Worm (Caenorhabditis elegans) whole organism, late embryonic: ENCODE measurements around the gene fbxc-40.
"Not testable (repeated sequence)": the region's sequence is repeated elsewhere in the genome, so short reads cannot be mapped to it uniquely, and the experiment has no call there.

ENCODE experiments used
- C08G9.2 ChIP-seq: sonication (generic microtip); optimal IDR thresholded peaks from 2 replicates; lab custom pipeline; 2016; ENCODE audit warnings: mild to moderate bottlenecking, missing genetic modification characterization, moderate library complexity, missing compliant biosample characterization
- C38D4.7 ChIP-seq: fragments of 200-800 bp; sonication (Bioruptor generic); optimal IDR thresholded peaks from 2 replicates; lab custom pipeline; 2018; ENCODE audit warnings: mild to moderate bottlenecking, missing genetic modification characterization, moderate library complexity, missing compliant biosample characterization
- F13H6.1 ChIP-seq: sonication (generic microtip); optimal IDR thresholded peaks from 2 replicates; lab custom pipeline; 2016; ENCODE audit warnings: missing genetic modification characterization, missing compliant biosample characterization
- K09A11.1 ChIP-seq: sonication (generic microtip); optimal IDR thresholded peaks from 2 replicates; lab custom pipeline; 2017; ENCODE audit warnings: antibody characterized with exemption, mild to moderate bottlenecking, missing genetic modification characterization, missing compliant biosample characterization; ENCODE audit not compliant: insufficient read depth
- T23F11.4 ChIP-seq: fragments of 200-800 bp; sonication (Bioruptor generic); optimal IDR thresholded peaks from 2 replicates; lab custom pipeline; 2018; ENCODE audit warnings: mild to moderate bottlenecking, missing genetic modification characterization, missing compliant biosample characterization
- ceh-14 ChIP-seq: sonication (generic microtip); optimal IDR thresholded peaks from 2 replicates; lab custom pipeline; 2016; ENCODE audit warnings: missing genotype, missing genetic modification characterization, missing compliant biosample characterization
- ceh-19 ChIP-seq: fragments of 200-800 bp; sonication (Bioruptor generic); optimal IDR thresholded peaks from 2 replicates; lab custom pipeline; 2018; ENCODE audit warnings: mild to moderate bottlenecking, missing genetic modification characterization, missing compliant biosample characterization
- ceh-2 ChIP-seq: sonication (generic microtip); optimal IDR thresholded peaks from 2 replicates; lab custom pipeline; 2016; ENCODE audit warnings: missing genotype, missing genetic modification characterization, missing compliant biosample characterization
- ceh-22 ChIP-seq: sonication (generic microtip); optimal IDR thresholded peaks from 2 replicates; lab custom pipeline; 2017; ENCODE audit warnings: missing biosample characterization, missing genetic modification characterization
- ceh-34 ChIP-seq: sonication (generic microtip); optimal IDR thresholded peaks from 2 replicates; lab custom pipeline; 2016; ENCODE audit warnings: mild to moderate bottlenecking, missing genetic modification characterization, missing compliant biosample characterization
- ceh-48 ChIP-seq: sonication (generic microtip); optimal IDR thresholded peaks from 2 replicates; lab custom pipeline; 2016; ENCODE audit warnings: missing genetic modification characterization, inconsistent platforms, missing compliant biosample characterization
- ceh-6 ChIP-seq: fragments of 200-800 bp; sonication (Bioruptor generic); optimal IDR thresholded peaks from 2 replicates; lab custom pipeline; 2018; ENCODE audit warnings: mild to moderate bottlenecking, missing genetic modification characterization, missing compliant biosample characterization
- ceh-9 ChIP-seq: sonication (generic microtip); optimal IDR thresholded peaks from 2 replicates; lab custom pipeline; 2016; ENCODE audit warnings: mild to moderate bottlenecking, missing genetic modification characterization, inconsistent platforms, missing compliant biosample characterization
- elt-2 ChIP-seq: sonication (generic microtip); optimal IDR thresholded peaks from 2 replicates; lab custom pipeline; 2016; ENCODE audit warnings: missing genetic modification reagents, missing genetic modification characterization, missing compliant biosample characterization
- ets-4 ChIP-seq: sonication (generic microtip); optimal IDR thresholded peaks from 2 replicates; lab custom pipeline; 2016; ENCODE audit warnings: missing genetic modification characterization, missing compliant biosample characterization
- eyg-1 ChIP-seq: sonication (generic microtip); optimal IDR thresholded peaks from 2 replicates; lab custom pipeline; 2016; ENCODE audit warnings: missing genotype, missing genetic modification characterization, missing compliant biosample characterization
- fkh-10 ChIP-seq: fragments of 150-350 bp; optimal IDR thresholded peaks from 2 replicates; lab custom pipeline; 2014; ENCODE audit warnings: missing biosample characterization, missing genetic modification reagents, missing genetic modification characterization
- hlh-13 ChIP-seq: fragments of 200-800 bp; sonication (Bioruptor generic); optimal IDR thresholded peaks from 2 replicates; lab custom pipeline; 2018; ENCODE audit warnings: mild to moderate bottlenecking, missing genetic modification characterization, missing compliant biosample characterization
- hlh-15 ChIP-seq: sonication (generic microtip); optimal IDR thresholded peaks from 2 replicates; lab custom pipeline; 2016; ENCODE audit warnings: missing genetic modification characterization, missing compliant biosample characterization
- hlh-30 ChIP-seq: sonication (generic microtip); optimal IDR thresholded peaks from 2 replicates; lab custom pipeline; 2017; ENCODE audit warnings: antibody characterized with exemption, missing genetic modification characterization, missing compliant biosample characterization; ENCODE audit not compliant: insufficient read depth
- lin-11 ChIP-seq: fragments of 200-800 bp; sonication (Bioruptor generic); optimal IDR thresholded peaks from 2 replicates; lab custom pipeline; 2018; ENCODE audit warnings: mild to moderate bottlenecking, missing genetic modification characterization, missing compliant biosample characterization
- madf-2 ChIP-seq: sonication (generic microtip); optimal IDR thresholded peaks from 2 replicates; lab custom pipeline; 2017; ENCODE audit warnings: missing genetic modification characterization, missing compliant biosample characterization
- mec-3 ChIP-seq: sonication (generic microtip); optimal IDR thresholded peaks from 2 replicates; lab custom pipeline; 2016; ENCODE audit warnings: borderline replicate concordance, missing genetic modification characterization, missing compliant biosample characterization
- nfya-1 ChIP-seq: sonication (generic microtip); optimal IDR thresholded peaks from 2 replicates; lab custom pipeline; 2017; ENCODE audit warnings: missing genetic modification characterization, mild to moderate bottlenecking, missing compliant biosample characterization, antibody characterized with exemption, moderate library complexity
- npax-4 ChIP-seq: sonication (generic microtip); optimal IDR thresholded peaks from 2 replicates; lab custom pipeline; 2016; ENCODE audit warnings: missing genetic modification characterization, missing compliant biosample characterization
- odd-2 ChIP-seq: sonication (generic microtip); optimal IDR thresholded peaks from 2 replicates; lab custom pipeline; 2017; ENCODE audit warnings: antibody characterized with exemption, mild to moderate bottlenecking, missing genetic modification characterization, missing compliant biosample characterization
- pag-3 ChIP-seq: sonication (generic microtip); optimal IDR thresholded peaks from 2 replicates; lab custom pipeline; 2016; ENCODE audit warnings: missing compliant biosample characterization, missing genetic modification characterization, borderline replicate concordance
- pha-2 ChIP-seq: sonication (generic microtip); optimal IDR thresholded peaks from 2 replicates; lab custom pipeline; 2017; ENCODE audit warnings: mild to moderate bottlenecking, missing genetic modification characterization, missing compliant biosample characterization
- pha-4 ChIP-seq: fragments of 150-350 bp; optimal IDR thresholded peaks from 2 replicates; lab custom pipeline; 2018; ENCODE audit warnings: missing biosample characterization, missing genetic modification reagents, missing genetic modification characterization
- pqm-1 ChIP-seq: sonication (generic microtip); optimal IDR thresholded peaks from 2 replicates; lab custom pipeline; 2016; ENCODE audit warnings: missing genetic modification characterization, missing compliant biosample characterization
- pros-1 ChIP-seq: fragments of 150-350 bp; optimal IDR thresholded peaks from 2 replicates; lab custom pipeline; 2014; ENCODE audit warnings: missing biosample characterization, missing genetic modification reagents, missing genetic modification characterization
- ref-2 ChIP-seq: sonication (generic microtip); optimal IDR thresholded peaks from 2 replicates; lab custom pipeline; 2016; ENCODE audit warnings: missing genetic modification characterization, missing compliant biosample characterization
- sox-4 ChIP-seq: sonication (generic microtip); optimal IDR thresholded peaks from 2 replicates; lab custom pipeline; 2017; ENCODE audit warnings: mild to moderate bottlenecking, missing genetic modification characterization, inconsistent platforms, missing compliant biosample characterization
- unc-3 ChIP-seq, 2 experiments: fragments of 200-800 bp in 1 of 2; sonication (Bioruptor generic) in 1 of 2; sonication (generic microtip) in 1 of 2; conservative IDR thresholded peaks in 1 of 2; optimal IDR thresholded peaks in 1 of 2; 2 replicates each; pipeline versions ENCODE4 v1.3.6 to Lab custom; 2016 to 2022; ENCODE audit warnings: missing compliant biosample characterization in 2 of 2, missing genetic modification characterization in 2 of 2, missing genetic modification reagents in 1 of 2
- unc-42 ChIP-seq: sonication (generic microtip); optimal IDR thresholded peaks from 2 replicates; lab custom pipeline; 2016; ENCODE audit warnings: missing genotype, missing genetic modification characterization, missing compliant biosample characterization
- unc-86 ChIP-seq: sonication (generic microtip); optimal IDR thresholded peaks from 2 replicates; lab custom pipeline; 2016; ENCODE audit warnings: missing genetic modification characterization, missing compliant biosample characterization
- zip-5 ChIP-seq: sonication (generic microtip); optimal IDR thresholded peaks from 2 replicates; lab custom pipeline; 2016; ENCODE audit warnings: missing genetic modification characterization, missing compliant biosample characterization

fbxc-40 gene

ce11 chrII:985703-986102, at the start of gene fbxc-40:
TSS of gene fbxc-40 (plus strand) at chrII:986003.
- not testable (repeated sequence) for TF ChIP-seq ceh-19 (GFP tag; lab: Kevin White, UChicago); mec-3 (tag; lab: Kevin White, UChicago); ceh-34 (tag; lab: Kevin White, UChicago)

- TF ChIP-seq hlh-15 (tag; lab: Kevin White, UChicago) (no peak), ref-2 (tag; lab: Kevin White, UChicago) (peak; percentile 83), npax-4 (tag; lab: Kevin White, UChicago) (no peak), eyg-1 (tag; lab: Kevin White, UChicago) (no peak)
These were observed 48.5 kb upstream of the fbxc-40 start for ce11 chrII:937265-937664.

- no peak for TF ChIP-seq elt-2 (tag; lab: Kevin White, UChicago)
- no peak for TF ChIP-seq ceh-6 (GFP tag; lab: Kevin White, UChicago)
- no peak for TF ChIP-seq sox-4
- no peak for TF ChIP-seq ceh-14 (tag; lab: Kevin White, UChicago)
- no peak for TF ChIP-seq unc-3 (GFP tag; conservative IDR thresholded peaks at IDR 0.05; lab: Robert Waterston, UW)
- no peak for TF ChIP-seq unc-3 (tag; optimal IDR thresholded peaks at IDR 0.05; lab: Kevin White, UChicago)
- TF ChIP-seq fkh-10: no peak
- TF ChIP-seq ets-4 (tag; lab: Kevin White, UChicago): no peak
- TF ChIP-seq ceh-2: no peak
- no peak for TF ChIP-seq C08G9.2
These were observed 47.3 kb upstream of the fbxc-40 start, which contains the start of gene R07C3.3 for ce11 chrII:938549-938948. TSS of gene R07C3.3 (plus strand) at chrII:938849.

DNA sequence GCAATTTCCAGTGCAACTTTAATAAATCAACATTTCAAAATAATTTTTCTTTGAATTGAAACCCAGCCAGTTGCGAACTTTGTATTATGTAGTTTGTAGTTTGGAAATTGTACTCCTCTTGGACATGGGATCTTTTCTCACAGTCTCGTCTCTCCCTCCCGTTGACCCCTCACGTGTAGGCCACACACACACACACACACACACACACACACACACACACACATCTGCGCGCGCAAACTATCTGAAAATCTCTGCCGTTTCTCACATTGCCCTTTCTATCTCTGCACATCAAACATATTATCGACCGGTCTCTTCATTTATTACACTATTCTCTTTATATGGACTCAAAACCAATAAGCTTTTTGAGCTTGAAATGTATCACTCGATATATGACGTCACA, 45.0 kb upstream of the fbxc-40 start, which contains the start of gene fbxc-36:
fbxc-36 (plus strand) TSS at position 205 of the 400 bp plus-strand sequence.
- peak; percentile 48 for TF ChIP-seq hlh-30 (tag; lab: Kevin White, UChicago)
- TF ChIP-seq hlh-13: no peak
- no peak for TF ChIP-seq madf-2 (tag; lab: Kevin White, UChicago)
- no peak for TF ChIP-seq F13H6.1 (tag; lab: Kevin White, UChicago)
- no peak for TF ChIP-seq T23F11.4 (GFP tag; lab: Kevin White, UChicago)
- no peak for TF ChIP-seq ceh-9
- no peak for TF ChIP-seq pqm-1 (tag; lab: Kevin White, UChicago)
- TF ChIP-seq ceh-48 (tag; lab: Kevin White, UChicago): no peak
- TF ChIP-seq, all 69 proteins: peak for 1

DNA sequence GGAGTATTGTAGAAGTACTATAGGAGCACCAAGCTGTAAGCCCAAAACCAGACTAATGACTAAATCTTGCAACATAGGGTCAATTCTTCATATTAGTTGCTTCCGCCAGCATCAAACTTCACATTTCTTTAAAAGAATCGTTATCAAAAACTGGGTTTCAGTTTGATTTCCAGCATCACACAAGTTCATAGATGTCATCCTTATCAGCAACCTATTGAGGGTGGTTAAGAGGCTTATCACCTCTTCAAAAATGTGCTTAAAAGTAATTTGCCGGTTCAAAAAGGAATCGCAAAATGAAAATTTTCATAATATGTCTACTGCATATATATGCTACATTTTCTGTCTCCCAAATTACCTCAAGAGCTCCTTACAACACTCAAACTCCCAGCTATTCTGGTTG, 42.0 kb upstream of the fbxc-40 start, which contains the start of gene clec-43:
clec-43 (plus strand) TSS at position 294 of the 400 bp plus-strand sequence.
- TF ChIP-seq K09A11.1: no peak
- no peak for TF ChIP-seq pqm-1 (tag; lab: Kevin White, UChicago)
- no peak for TF ChIP-seq ceh-19 (GFP tag; lab: Kevin White, UChicago)
- no peak for TF ChIP-seq hlh-13
- TF ChIP-seq ceh-34 (tag; lab: Kevin White, UChicago): no peak
- TF ChIP-seq nfya-1 (tag; lab: Kevin White, UChicago): no peak
- TF ChIP-seq unc-86 (tag; lab: Kevin White, UChicago): no peak

DNA sequence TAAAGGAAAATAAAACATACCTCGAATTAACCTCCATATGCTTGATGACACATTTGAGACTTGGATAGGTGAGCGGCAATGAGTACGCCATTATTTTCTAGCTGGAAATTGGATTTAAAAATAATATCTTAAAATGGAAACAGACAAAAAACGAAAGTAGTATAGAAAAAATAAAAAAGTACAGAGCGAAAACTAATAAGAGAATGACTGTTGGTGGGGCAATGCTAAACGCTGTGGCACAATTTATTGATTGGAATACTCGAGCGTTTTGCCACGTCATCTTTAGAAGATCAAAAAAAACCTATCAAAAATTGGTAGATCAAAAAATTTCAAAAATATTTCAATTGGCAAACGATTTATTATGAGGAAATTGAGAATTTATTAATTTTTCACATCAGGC, 37.7 kb upstream of the fbxc-40 start, which contains the start of gene fbxc-32:
fbxc-32 (minus strand) TSS at position 101 of the 400 bp plus-strand sequence.
- TF ChIP-seq zip-5 (tag; lab: Kevin White, UChicago): no peak

DNA sequence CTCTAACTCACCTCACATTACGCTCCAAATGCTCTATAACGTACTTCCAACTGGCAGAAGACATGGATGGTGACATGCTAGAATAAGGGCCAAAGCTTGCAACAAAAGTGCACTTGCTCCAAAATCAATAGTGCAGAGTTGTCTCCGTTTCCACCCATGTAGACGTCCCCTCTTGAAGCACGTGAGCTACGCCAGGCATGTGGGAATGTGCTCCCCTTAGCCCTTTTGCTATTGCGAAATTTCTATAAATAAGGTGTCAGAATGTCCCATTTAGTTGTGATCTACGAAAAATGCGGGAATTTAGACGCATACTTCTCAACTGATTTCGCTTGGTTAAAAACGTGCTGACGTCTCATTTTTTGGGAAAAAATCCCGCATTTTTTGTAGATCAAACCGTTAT, 35.4 kb upstream of the fbxc-40 start:
- TF ChIP-seq unc-86 (tag; lab: Kevin White, UChicago) (no peak), lin-11 (tag; lab: Kevin White, UChicago) (no peak), pha-4 (tag; lab: Kevin White, UChicago) (no peak), C38D4.7 (GFP tag; lab: Kevin White, UChicago) (no peak), odd-2 (tag; lab: Kevin White, UChicago) (no peak), unc-42 (no peak), pag-3 (tag; lab: Kevin White, UChicago) (no peak), pros-1 (tag; lab: Kevin White, UChicago) (no peak), ceh-48 (tag; lab: Kevin White, UChicago) (peak; percentile 46), pha-2 (no peak), ref-2 (tag; lab: Kevin White, UChicago) (no peak), ceh-19 (GFP tag; lab: Kevin White, UChicago) (peak; percentile 28), elt-2 (tag; lab: Kevin White, UChicago) (no peak), ceh-22 (no peak), fkh-10 (no peak), npax-4 (tag; lab: Kevin White, UChicago) (no peak)
